Worm (Caenorhabditis elegans): ENCODE results near the gene F43C11.7.

The F43C11.7 gene

ce11 chrII:2372090-2372489 lies 36.4 kb downstream of the F43C11.7 start, which contains the start of gene F16G10.3:
TSS of gene F16G10.3 (plus strand) at chrII:2372390.
- TF ChIP-seq M03D4.4 (tag; optimal IDR thresholded peaks at IDR 0.05) = no peak
- TF ChIP-seq sem-2 (GFP tag; optimal IDR thresholded peaks at IDR 0.05) = no peak
- no peak for TF ChIP-seq ceh-83 (GFP tag; optimal IDR thresholded peaks at IDR 0.05)
- TF ChIP-seq nhr-76 (tag; optimal IDR thresholded peaks at IDR 0.05) = no peak
- no peak for TF ChIP-seq snpc-4 (tag; optimal IDR thresholded peaks at IDR 0.05)
- no peak for TF ChIP-seq nhr-2 (tag; optimal IDR thresholded peaks at IDR 0.05)
- TF ChIP-seq sptf-1 (tag; optimal IDR thresholded peaks at IDR 0.05) = no peak
- TF ChIP-seq pha-4 (tag; optimal IDR thresholded peaks at IDR 0.05) = no peak
- no peak for TF ChIP-seq unc-62 (GFP tag; optimal IDR thresholded peaks at IDR 0.05)
- TF ChIP-seq ceh-39 (tag; optimal IDR thresholded peaks at IDR 0.05) = no peak
- no peak for TF ChIP-seq drap-1 (GFP tag; optimal IDR thresholded peaks at IDR 0.05)
- TF ChIP-seq unc-39 (tag; optimal IDR thresholded peaks at IDR 0.05) = no peak

- TF ChIP-seq ceh-39 (tag; optimal IDR thresholded peaks at IDR 0.05) (no peak), M03D4.4 (tag; optimal IDR thresholded peaks at IDR 0.05) (no peak), ceh-83 (GFP tag; optimal IDR thresholded peaks at IDR 0.05) (no peak), nhr-76 (tag; optimal IDR thresholded peaks at IDR 0.05) (no peak), mab-5 (tag; optimal IDR thresholded peaks at IDR 0.05) (no peak), cnd-1 (tag; optimal IDR thresholded peaks at IDR 0.05) (no peak), lin-32 (GFP tag; optimal IDR thresholded peaks at IDR 0.05) (no peak), pha-4 (tag; optimal IDR thresholded peaks at IDR 0.05) (no peak), sem-2 (GFP tag; optimal IDR thresholded peaks at IDR 0.05) (no peak), unc-39 (tag; optimal IDR thresholded peaks at IDR 0.05) (no peak), tbx-8 (GFP tag; optimal IDR thresholded peaks at IDR 0.05) (no peak), blmp-1 (tag; optimal IDR thresholded peaks at IDR 0.05) (no peak), elt-1 (tag; optimal IDR thresholded peaks at IDR 0.05; ENCODE audit: borderline replicate concordance, insufficient read depth) (no peak), bed-3 (GFP tag; optimal IDR thresholded peaks at IDR 0.05) (no peak), ztf-11 (tag; optimal IDR thresholded peaks at IDR 0.05) (no peak), snpc-4 (tag; optimal IDR thresholded peaks at IDR 0.05) (no peak), nhr-2 (tag; optimal IDR thresholded peaks at IDR 0.05) (no peak)
Measured at ce11 chrII:2374973-2375372, 39.3 kb downstream of the F43C11.7 start, which contains the start of gene F16G10.2. TSS of gene F16G10.2 (plus strand) at chrII:2375273.

DNA sequence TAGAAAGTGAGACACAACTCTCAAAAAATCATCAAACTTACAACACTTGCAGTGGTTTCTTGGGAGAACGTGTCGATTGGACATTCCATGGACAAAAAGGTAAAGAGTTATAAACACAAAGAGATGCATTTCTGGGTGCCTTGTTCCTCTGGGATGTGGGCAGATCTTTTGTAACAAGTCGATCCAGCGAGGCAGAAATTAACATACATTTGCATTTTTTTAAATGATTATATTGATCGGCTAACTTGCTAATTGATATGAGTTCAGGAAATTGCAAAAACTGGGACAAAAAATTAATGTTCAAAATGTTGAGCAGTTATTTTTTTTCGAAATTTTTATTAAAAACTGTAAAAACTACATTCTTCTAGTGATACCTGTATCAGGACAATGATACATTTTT lies 42.1 kb downstream of the F43C11.7 start, which contains the start of gene F16G10.6:
F16G10.6 (minus strand) TSS at position 101 of the 400 bp plus-strand sequence.
- no peak for TF ChIP-seq lin-32 (GFP tag; optimal IDR thresholded peaks at IDR 0.05)
- no peak for TF ChIP-seq elt-1 (tag; optimal IDR thresholded peaks at IDR 0.05; ENCODE audit: borderline replicate concordance, insufficient read depth)
- no peak for TF ChIP-seq mab-5 (tag; optimal IDR thresholded peaks at IDR 0.05)
- TF ChIP-seq cnd-1 (tag; optimal IDR thresholded peaks at IDR 0.05) = no peak
- TF ChIP-seq ces-1 (GFP tag; optimal IDR thresholded peaks at IDR 0.05) = no peak

ce11 chrII:2378465-2379009 lies 42.8 kb downstream of the F43C11.7 start:
- TF ChIP-seq elt-1 (tag; optimal IDR thresholded peaks at IDR 0.05; ENCODE audit: borderline replicate concordance, insufficient read depth) (no peak), unc-62 (GFP tag; optimal IDR thresholded peaks at IDR 0.05) (no peak), ceh-83 (GFP tag; optimal IDR thresholded peaks at IDR 0.05) (no peak), M03D4.4 (tag; optimal IDR thresholded peaks at IDR 0.05) (no peak), mls-2 (tag; optimal IDR thresholded peaks at IDR 0.05) (no peak)

DNA sequence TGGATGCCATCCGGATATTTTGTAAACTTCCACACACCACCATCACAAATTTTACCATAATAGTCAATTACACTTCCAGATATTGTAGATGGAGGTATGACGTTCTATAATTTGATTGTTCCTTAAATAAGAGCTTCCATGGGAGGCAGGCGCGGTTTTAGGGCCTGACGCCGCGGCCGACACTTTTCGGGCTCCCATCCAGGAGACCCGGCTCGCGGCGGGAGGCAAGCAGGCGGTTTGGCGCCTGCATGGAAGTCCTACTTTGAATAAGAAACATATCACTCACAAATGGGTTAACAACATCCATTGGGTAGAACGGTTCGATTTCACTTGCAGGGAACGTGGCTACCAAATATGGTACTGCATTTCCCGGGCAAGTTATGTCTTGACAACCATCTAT lies 44.0 kb downstream of the F43C11.7 start:
- TF ChIP-seq elt-3 (tag; optimal IDR thresholded peaks at IDR 0.05) (no peak), nhr-2 (tag; optimal IDR thresholded peaks at IDR 0.05) (no peak), lin-13 (tag; optimal IDR thresholded peaks at IDR 0.05) (no peak), flh-1 (GFP tag; optimal IDR thresholded peaks at IDR 0.05) (no peak), mls-2 (tag; optimal IDR thresholded peaks at IDR 0.05) (no peak), ztf-11 (tag; optimal IDR thresholded peaks at IDR 0.05) (no peak), lin-32 (GFP tag; optimal IDR thresholded peaks at IDR 0.05) (no peak), nhr-28 (tag; optimal IDR thresholded peaks at IDR 0.05) (no peak), ceh-43 (GFP tag; optimal IDR thresholded peaks at IDR 0.05) (no peak), nhr-76 (tag; optimal IDR thresholded peaks at IDR 0.05) (no peak), elt-1 (tag; optimal IDR thresholded peaks at IDR 0.05; ENCODE audit: borderline replicate concordance, insufficient read depth) (no peak), ces-1 (GFP tag; optimal IDR thresholded peaks at IDR 0.05) (no peak), unc-62 (GFP tag; optimal IDR thresholded peaks at IDR 0.05) (no peak), blmp-1 (tag; optimal IDR thresholded peaks at IDR 0.05) (no peak), zip-8 (tag; optimal IDR thresholded peaks at IDR 0.05) (no peak), cnd-1 (tag; optimal IDR thresholded peaks at IDR 0.05) (no peak), nhr-237 (tag; optimal IDR thresholded peaks at IDR 0.05) (no peak), mab-5 (tag; optimal IDR thresholded peaks at IDR 0.05) (no peak), pha-4 (tag; optimal IDR thresholded peaks at IDR 0.05) (no peak), drap-1 (GFP tag; optimal IDR thresholded peaks at IDR 0.05) (no peak)
